Fruit fly (Drosophila melanogaster) S2 (cell line): ENCODE measurements around the gene CG4768.
A peak's percentile ranks its signal among the peaks of the same experiment; 100 is the strongest.

ENCODE experiments used
- CG8478 ChIP-seq: fragments of >200 bp; optimal IDR thresholded peaks from 2 replicates; lab custom pipeline; 2018
- CTCF ChIP-seq, 2 experiments: fragments of >200 bp; optimal IDR thresholded peaks; 2 replicates each; lab custom pipeline; 2018

The CG4768 gene

DNA sequence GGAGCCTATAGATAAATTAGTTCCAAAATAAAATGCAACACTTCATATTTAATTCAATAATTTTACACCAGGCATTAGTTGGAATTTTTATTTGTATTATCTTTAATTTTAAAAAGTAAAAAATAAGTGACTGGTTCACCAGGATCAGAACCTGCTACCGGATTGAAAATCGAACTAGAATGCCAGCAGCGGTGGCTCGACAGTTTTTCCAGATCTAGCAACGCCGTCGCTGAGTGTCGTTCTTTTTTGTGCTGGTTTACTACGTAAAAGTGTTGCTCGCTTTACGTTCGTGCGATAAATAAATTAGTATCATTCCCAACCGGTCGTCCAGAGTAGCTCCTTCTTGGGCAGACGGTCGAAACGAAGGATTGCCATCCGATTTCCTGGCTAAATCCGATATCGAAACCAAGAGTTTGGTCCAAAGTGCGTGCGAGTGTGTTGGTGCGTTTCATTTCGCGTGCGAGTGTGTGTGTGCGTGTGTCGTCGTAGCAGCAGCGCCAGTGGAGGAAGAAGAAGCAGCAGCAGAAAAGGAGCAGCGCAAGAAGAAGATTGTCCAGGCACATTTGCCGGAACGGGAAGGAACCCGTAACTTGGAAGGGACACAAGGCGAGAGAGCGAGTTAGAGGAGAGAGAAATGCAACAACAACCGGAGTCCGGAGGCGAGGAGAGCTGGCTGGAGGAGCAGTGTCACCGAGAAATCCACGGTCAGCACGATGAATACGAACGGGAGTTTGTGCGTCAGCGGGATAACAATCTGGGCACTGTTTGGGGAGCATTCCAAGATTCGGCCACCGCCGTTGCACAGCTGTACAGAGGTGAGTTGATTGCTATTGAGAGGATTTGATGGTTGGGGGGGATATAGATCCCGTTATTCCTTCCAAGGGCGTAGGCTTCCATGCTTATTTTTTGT, at the start of gene CG4768:
Gene CG4768 (plus strand): TSS at position 200 of the 910 bp plus-strand sequence.
- TF ChIP-seq CTCF (optimal IDR thresholded peaks at IDR 0.05; lab: Kevin White, UChicago) (no peak), CG8478 (lab: Kevin White, UChicago) (no peak)

DNA sequence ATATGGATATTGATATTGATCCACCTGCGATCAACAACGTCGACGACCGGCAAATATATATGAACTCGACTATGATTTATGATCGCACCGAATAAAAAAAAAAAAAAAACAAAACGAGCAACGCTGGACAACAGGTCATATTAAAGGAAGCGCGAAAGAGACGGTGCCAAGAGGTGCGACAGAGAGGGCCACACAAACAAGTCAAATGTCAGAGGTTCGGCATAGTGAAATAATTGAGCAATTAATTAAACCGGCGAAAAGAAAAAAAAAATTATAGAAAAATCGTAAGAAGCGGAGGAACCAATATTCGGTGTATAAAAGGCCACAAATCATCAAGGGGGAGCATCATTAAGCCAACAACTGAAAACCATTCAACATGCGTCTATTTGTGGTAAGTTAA, 49.4 kb upstream of the CG4768 start, which contains the start of gene Twdlalpha:
Gene Twdlalpha (plus strand): TSS at position 301 of the 400 bp plus-strand sequence.
- TF ChIP-seq CTCF (optimal IDR thresholded peaks at IDR 0.05; lab: Kevin White, UChicago), result no peak
- no peak for TF ChIP-seq CG8478 (lab: Kevin White, UChicago)

DNA sequence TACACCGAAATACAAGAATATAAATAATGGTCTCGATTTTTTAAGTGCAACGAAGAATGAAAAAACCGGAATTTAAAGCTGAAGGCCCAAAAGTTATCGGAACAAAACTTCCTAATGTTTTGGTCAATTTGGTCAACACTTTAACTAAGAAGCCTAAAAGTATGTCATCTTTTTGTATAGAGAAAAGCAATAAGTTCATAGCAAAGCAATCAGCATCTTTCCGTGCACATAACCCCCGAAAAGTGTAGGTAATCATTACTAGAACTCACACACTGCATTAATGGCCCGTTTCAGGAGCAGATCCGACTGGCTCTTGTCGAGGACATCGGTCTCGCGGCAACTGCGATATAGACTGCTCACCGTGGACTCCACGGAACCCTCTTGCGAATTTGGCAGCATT, 47.6 kb upstream of the CG4768 start:
- TF ChIP-seq CTCF (optimal IDR thresholded peaks at IDR 0.05; lab: Kevin White, UChicago), result no peak
- TF ChIP-seq CG8478 (lab: Kevin White, UChicago), result no peak

DNA sequence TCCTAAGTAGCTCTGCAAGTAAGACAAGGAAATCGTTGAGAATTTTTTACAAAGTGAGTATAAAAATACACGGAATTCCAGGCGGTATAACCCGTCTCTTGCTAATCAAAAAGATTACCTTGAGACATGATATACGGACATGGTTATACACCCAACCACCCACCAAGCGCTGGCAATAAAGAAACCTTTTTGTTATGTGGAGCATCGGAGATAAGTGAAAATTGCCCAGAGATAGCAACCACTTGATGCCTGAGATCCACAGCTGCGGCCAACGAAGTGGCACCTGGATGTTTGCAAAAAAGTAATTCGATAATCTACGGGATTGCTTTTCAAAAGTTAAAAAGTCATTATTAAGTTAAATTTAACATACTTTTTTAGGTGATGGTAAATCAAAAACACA, 46.0 kb upstream of the CG4768 start:
- TF ChIP-seq CG8478 (lab: Kevin White, UChicago) (no peak), CTCF (optimal IDR thresholded peaks at IDR 0.05; lab: Kevin White, UChicago) (no peak)

DNA sequence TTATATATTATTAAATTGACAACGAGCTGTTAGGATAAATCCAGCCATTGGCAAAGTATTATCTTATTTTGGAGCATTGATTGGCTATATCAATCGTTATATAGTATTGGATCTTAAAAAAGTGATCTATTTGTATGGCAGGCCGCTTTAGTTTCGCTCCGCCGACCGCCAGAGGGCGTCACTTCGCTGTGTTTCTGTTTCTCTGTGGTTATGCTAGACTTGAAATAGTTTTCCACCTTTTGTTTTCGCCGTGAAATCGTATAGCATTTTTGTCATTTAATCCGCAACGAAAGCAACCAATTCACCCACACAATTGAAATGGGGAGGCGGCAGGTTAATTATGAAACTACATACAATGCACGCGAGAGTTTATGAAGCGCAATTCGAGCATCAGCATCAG, 45.1 kb upstream of the CG4768 start:
- no peak for TF ChIP-seq CG8478 (lab: Kevin White, UChicago)
- TF ChIP-seq CTCF (optimal IDR thresholded peaks at IDR 0.05; lab: Kevin White, UChicago), result peak; percentile 87

DNA sequence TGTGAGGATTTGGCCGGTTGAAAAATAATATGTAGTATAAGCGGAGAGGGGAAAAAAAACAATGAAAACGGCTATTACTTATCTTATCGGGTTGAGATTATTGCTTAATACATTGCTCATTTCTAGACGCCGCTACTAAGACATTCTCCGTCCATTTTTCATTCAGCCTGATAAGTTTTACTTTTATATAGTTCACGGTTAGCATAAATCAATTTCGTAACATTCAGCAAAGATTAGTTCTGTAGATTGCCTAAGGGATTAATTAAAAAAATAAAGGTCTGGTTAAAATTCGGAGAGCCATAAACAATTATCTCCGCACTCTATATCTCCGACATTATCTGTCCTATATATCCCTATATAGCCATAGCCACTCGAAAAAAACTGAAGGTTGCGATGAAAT, 44.5 kb upstream of the CG4768 start:
- TF ChIP-seq CG8478 (lab: Kevin White, UChicago) (no peak), CTCF (optimal IDR thresholded peaks at IDR 0.05; lab: Kevin White, UChicago) (no peak)

DNA sequence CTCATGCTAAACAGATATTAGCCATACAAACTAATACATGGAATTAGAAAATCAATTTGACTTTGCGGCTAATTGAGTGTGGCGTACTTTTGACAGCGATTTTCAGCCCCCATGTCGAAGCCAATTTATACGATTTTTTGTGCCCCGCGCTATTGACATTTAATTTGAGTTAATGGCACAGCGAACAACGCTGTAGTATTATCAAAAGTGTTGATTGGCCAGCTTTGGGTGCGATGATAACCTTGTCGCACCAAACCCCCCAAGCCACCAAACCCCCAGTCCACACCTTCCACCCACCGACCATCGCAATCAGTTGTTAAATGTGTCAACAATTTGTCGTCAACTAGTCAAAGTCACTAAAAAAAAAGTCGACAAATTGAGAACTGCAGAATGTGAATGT, 42.6 kb upstream of the CG4768 start:
- TF ChIP-seq CG8478 (lab: Kevin White, UChicago) (no peak), CTCF (optimal IDR thresholded peaks at IDR 0.05; lab: Kevin White, UChicago) (no peak)

DNA sequence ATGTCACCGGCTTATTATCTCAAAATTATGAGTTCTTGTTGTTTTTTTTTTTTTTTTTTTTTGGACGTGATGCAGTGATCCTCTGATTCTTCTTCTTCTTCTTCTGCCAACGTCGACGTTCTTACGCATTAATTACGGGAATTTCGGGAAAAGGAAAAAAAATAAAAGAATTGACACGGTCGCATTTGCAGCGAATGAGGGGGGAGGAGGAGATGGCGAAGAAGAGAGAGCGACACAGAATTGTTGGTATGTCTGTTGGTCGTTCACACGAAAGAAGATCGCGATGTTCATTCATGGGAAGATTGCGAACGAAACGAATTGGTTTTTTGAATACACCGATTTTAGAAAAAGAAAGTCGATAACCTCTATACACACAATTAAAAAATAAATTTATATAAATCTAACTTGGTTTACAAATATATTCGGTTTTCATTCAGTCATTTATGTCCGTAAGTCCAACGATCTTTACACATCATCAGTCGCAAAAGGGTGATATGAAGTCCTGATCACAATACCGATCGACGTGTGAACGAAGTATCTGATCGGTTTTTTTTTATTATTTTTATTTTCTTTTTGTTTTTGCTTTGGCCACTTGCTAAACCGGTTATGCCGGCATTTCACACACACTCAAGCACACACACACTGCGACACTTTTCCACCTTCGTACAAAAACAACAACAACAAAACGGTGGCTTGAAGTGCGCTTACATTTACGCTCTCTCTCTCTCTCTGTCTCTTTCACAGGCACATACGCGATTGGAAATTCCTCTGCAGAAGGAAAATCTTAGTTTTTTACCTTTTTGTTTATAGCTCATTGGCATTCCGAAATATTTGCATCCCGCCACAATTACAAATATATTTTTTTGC, 41.0 kb upstream of the CG4768 start:
- TF ChIP-seq CG8478 (lab: Kevin White, UChicago) (no peak), CTCF (optimal IDR thresholded peaks at IDR 0.05; lab: Kevin White, UChicago) (no peak)

DNA sequence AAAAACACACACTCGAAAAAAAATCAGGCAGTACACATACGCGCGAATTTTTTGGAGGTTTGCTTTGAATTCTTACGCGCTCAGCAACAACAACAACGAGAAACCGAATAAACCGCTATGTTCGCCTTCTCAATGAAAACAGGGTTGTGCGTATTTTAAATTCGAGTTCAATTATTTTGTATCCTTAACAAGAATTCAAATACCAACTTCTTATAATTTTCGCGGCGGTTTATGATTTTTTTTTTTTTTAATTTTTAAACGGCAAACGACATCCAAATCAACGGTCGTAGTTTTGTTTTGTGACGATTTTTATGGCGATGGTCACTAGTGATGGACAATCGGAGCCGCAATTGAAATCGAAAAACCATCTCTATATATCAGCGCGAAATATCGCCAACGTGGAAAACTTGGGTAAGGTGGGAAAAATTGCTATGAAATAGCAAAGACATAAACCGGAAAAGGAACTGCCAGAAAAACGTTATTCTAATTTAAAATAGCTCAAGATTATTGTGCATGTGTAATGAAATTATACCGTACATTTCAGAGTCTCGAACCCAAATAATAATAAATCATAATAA, 40.3 kb upstream of the CG4768 start, which contains the start of gene goe:
Gene goe (minus strand): TSS at position 332 of the 578 bp plus-strand sequence.
- no peak for TF ChIP-seq CG8478 (lab: Kevin White, UChicago)
- peak; percentile 18 to 63 for TF ChIP-seq CTCF (optimal IDR thresholded peaks at IDR 0.05; lab: Kevin White, UChicago)

DNA sequence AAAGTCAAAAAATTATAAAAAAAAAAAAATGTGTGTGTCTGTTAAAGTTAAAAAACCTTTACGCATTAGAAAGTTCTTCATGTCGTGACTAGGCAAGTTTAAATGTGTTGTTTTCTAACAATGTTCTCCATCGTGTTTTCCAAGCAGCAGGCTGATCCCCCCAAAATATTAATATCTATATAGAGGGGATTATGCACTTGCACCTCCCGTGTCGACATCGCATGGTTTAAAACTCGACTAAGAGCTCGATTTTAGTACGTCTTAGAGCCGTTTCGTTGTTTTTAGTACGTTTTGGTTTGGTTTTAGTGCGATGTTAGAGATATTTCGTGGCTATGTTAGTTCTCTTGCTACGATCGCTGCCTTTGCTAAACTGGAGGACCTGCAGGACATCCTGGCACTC, 38.9 kb upstream of the CG4768 start:
- peak in 1 of 2 experiments; percentile 47 for TF ChIP-seq CTCF (optimal IDR thresholded peaks at IDR 0.05; lab: Kevin White, UChicago)
- no peak for TF ChIP-seq CG8478 (lab: Kevin White, UChicago)

DNA sequence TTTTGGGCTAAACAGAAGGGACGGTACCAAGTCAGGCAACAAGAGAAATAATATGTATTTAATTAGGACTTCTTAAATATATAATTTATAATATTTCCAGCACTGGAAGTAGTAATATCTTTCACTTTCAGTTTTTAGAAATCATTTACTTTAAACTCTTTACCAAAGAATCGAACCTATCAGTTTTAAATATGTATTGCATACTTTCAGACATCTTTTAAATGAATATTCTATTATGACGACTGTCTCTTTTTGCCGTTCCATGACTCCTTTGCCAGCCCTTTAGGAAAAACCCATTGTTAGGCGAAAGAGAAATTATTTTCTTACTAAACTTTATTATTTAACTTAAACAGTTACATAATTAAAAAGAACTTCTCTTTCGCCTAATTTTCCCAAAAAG, 34.3 kb upstream of the CG4768 start:
- TF ChIP-seq CG8478 (lab: Kevin White, UChicago), result no peak
- no peak for TF ChIP-seq CTCF (optimal IDR thresholded peaks at IDR 0.05; lab: Kevin White, UChicago)

DNA sequence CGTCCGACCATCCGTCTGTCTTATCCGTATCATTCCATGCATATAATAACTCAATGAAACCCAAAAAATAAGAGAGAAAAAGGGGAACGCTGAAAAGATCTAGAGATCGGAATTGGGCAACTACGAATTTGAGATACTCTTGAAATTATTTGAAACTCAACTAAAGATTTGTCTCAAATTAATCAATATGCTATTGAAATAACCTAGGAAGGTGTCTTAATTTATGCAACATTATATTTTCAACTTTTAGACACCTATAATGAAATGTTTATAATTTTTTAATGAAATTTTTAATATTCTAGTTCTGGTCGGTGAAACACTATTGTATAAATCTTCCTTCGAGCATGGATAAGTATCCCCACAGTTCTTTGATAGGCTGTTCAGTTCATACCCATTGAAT, 31.4 kb upstream of the CG4768 start:
- TF ChIP-seq CTCF (optimal IDR thresholded peaks at IDR 0.05; lab: Kevin White, UChicago) (no peak), CG8478 (lab: Kevin White, UChicago) (no peak)

DNA sequence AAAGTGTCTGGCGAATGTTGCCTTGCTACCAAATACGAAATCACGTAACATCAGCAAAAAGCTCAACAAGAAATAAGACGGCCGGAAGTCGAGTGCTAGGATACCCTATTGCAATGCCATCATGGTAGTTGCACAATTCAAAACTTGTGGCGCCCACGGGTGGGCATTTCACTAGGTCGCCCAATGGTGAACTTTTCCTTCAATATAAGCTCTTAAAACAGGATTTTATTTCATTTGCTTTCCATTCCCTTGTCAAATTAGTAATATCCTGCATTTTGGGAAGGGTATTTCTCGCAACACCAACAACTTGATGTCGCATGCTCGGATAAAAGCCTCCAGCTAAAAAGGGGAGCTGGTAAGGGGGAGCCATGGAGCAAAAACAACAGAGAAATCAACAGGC, 30.4 kb upstream of the CG4768 start:
- TF ChIP-seq CG8478 (lab: Kevin White, UChicago) (no peak), CTCF (optimal IDR thresholded peaks at IDR 0.05; lab: Kevin White, UChicago) (no peak)

DNA sequence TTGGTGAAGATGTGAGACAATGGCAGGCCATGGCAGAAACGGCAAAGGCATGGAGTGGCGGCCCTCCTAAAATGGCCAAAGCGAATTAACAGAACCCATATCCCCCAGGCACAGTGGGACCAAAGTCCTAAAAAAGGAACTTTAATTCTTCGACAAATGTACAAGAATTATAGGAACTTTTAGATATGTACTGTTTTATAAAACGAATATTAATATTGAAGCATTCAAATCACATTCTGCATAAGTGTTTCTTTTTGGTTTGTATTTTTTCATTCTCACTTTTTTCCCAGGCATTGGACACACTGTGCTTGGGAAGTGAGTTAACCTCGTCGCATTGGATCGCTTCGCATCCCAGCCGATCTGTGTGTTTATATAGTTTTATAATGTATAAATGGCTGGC, 27.0 kb upstream of the CG4768 start:
- TF ChIP-seq CTCF (optimal IDR thresholded peaks at IDR 0.05; lab: Kevin White, UChicago), result no peak
- no peak for TF ChIP-seq CG8478 (lab: Kevin White, UChicago)
